Fruit fly (Drosophila melanogaster): ENCODE results near the gene Pax.

dm6 chr2L:19358017-19358471 is 68.4 kb downstream of the Pax start:
- TF ChIP-seq CG8478 (optimal IDR thresholded peaks at IDR 0.05) = no peak
- TF ChIP-seq CTCF (optimal IDR thresholded peaks at IDR 0.05) = no peak
